Worm (Caenorhabditis elegans): ENCODE data around the gene T22B7.7.

ce11 chrX:5629941-5630340 lies 23.9 kb downstream of the T22B7.7 start, which contains the start of gene argn-1:
- TF ChIP-seq hnd-1 (tag; optimal IDR thresholded peaks at IDR 0.05) = no peak
- no peak for TF ChIP-seq tbx-11 (GFP tag; IDR thresholded peaks at IDR 0.05)

Measured in whole organism, early embryonic.